Worm (Caenorhabditis elegans) whole organism, young adult: Measurements from ENCODE around the gene trpp-11.

ENCODE experiments used
- B0019.2 ChIP-seq: fragments of 200-800 bp; sonication (Bioruptor generic); conservative IDR thresholded peaks from 2 replicates; pipeline ENCODE4 v1.3.6; 2022; ENCODE audit warnings: missing genetic modification reagents, missing genetic modification characterization, missing compliant biosample characterization
- B0035.1 ChIP-seq: sonication (generic microtip); optimal IDR thresholded peaks from 2 replicates; lab custom pipeline; 2016; ENCODE audit warnings: missing genetic modification characterization, mild to moderate bottlenecking, missing compliant biosample characterization, missing genotype, missing genetic modification reagents
- C17E4.6 ChIP-seq: fragments of 200-800 bp; sonication (Bioruptor generic); IDR thresholded peaks from 2 replicates; pipeline ENCODE4 v1.3.6; 2022; ENCODE audit warnings: missing genetic modification reagents, missing genetic modification characterization, missing compliant biosample characterization
- F22D6.2 ChIP-seq: sonication (generic microtip); optimal IDR thresholded peaks from 2 replicates; lab custom pipeline; 2016; ENCODE audit warnings: mild to moderate bottlenecking, missing genetic modification characterization, missing compliant biosample characterization
- F37B4.10 ChIP-seq: fragments of 200-800 bp; sonication (Bioruptor generic); IDR thresholded peaks from 2 replicates; pipeline ENCODE4 v1.3.6; 2022; ENCODE audit warnings: missing genetic modification characterization, missing compliant biosample characterization
- F52B5.7 ChIP-seq: sonication (generic microtip); optimal IDR thresholded peaks from 2 replicates; lab custom pipeline; 2016; ENCODE audit warnings: mild to moderate bottlenecking, missing genetic modification characterization, missing compliant biosample characterization
- F55B11.4 ChIP-seq: sonication (generic microtip); optimal IDR thresholded peaks from 2 replicates; lab custom pipeline; 2016; ENCODE audit warnings: missing compliant biosample characterization, missing genetic modification characterization, borderline replicate concordance; ENCODE audit not compliant: insufficient read depth
- F57A8.1 ChIP-seq: fragments of 200-800 bp; sonication (Bioruptor generic); optimal IDR thresholded peaks from 2 replicates; lab custom pipeline; 2018; ENCODE audit warnings: mild to moderate bottlenecking, missing genetic modification characterization, moderate library complexity, missing compliant biosample characterization
- K12H6.12 ChIP-seq: fragments of 200-800 bp; sonication (Bioruptor generic); optimal IDR thresholded peaks from 2 replicates; lab custom pipeline; 2018; ENCODE audit warnings: mild to moderate bottlenecking, missing genetic modification characterization, missing compliant biosample characterization
- Y53F4B.3 ChIP-seq: fragments of 200-800 bp; sonication (Bioruptor generic); IDR thresholded peaks from 2 replicates; pipeline ENCODE4 v1.3.6; 2022; ENCODE audit warnings: missing genetic modification reagents, missing genetic modification characterization, missing compliant biosample characterization
- Y56A3A.18 ChIP-seq: fragments of 200-800 bp; sonication (Bioruptor generic); IDR thresholded peaks from 2 replicates; pipeline ENCODE4 v1.3.6; 2022; ENCODE audit warnings: missing genetic modification reagents, missing genetic modification characterization, missing compliant biosample characterization
- aptf-3 ChIP-seq: fragments of 200-800 bp; sonication (Bioruptor generic); IDR thresholded peaks from 2 replicates; pipeline ENCODE4 v1.3.6; 2022; ENCODE audit warnings: missing genetic modification characterization, missing compliant biosample characterization
- athp-1 ChIP-seq: sonication (generic microtip); optimal IDR thresholded peaks from 2 replicates; lab custom pipeline; 2017; ENCODE audit warnings: mild to moderate bottlenecking, missing genetic modification characterization, missing compliant biosample characterization
- attf-5 ChIP-seq: fragments of 200-800 bp; sonication (Bioruptor generic); optimal IDR thresholded peaks from 2 replicates; lab custom pipeline; 2018; ENCODE audit warnings: mild to moderate bottlenecking, missing genetic modification characterization, missing compliant biosample characterization
- attf-6 ChIP-seq: fragments of 200-800 bp; sonication (Bioruptor generic); IDR thresholded peaks from 2 replicates; pipeline ENCODE4 v1.3.6; 2022; ENCODE audit warnings: missing genetic modification reagents, missing genetic modification characterization, missing compliant biosample characterization
- bed-1 ChIP-seq: fragments of 200-800 bp; sonication (Bioruptor generic); IDR thresholded peaks from 2 replicates; pipeline ENCODE4 v1.3.6; 2022; ENCODE audit warnings: missing genetic modification reagents, missing genetic modification characterization, missing compliant biosample characterization
- ccch-3 ChIP-seq: fragments of 200-800 bp; sonication (Bioruptor generic); optimal IDR thresholded peaks from 2 replicates; lab custom pipeline; 2018; ENCODE audit warnings: mild to moderate bottlenecking, missing genetic modification characterization, missing compliant biosample characterization
- cebp-2 ChIP-seq: fragments of 200-800 bp; sonication (Bioruptor generic); IDR thresholded peaks from 2 replicates; pipeline ENCODE4 v1.3.6; 2022; ENCODE audit warnings: missing genetic modification characterization, missing compliant biosample characterization
- ceh-27 ChIP-seq: fragments of 200-800 bp; sonication (Bioruptor generic); optimal IDR thresholded peaks from 2 replicates; lab custom pipeline; 2018; ENCODE audit warnings: mild to moderate bottlenecking, missing genetic modification characterization, moderate library complexity, missing compliant biosample characterization
- ceh-40 ChIP-seq: fragments of 200-800 bp; sonication (Bioruptor generic); IDR thresholded peaks from 2 replicates; pipeline ENCODE4 v1.3.6; 2022; ENCODE audit warnings: missing genetic modification characterization, missing compliant biosample characterization
- ceh-58 ChIP-seq: fragments of 200-800 bp; sonication (Bioruptor generic); IDR thresholded peaks from 2 replicates; pipeline ENCODE4 v1.3.6; 2022; ENCODE audit warnings: missing genetic modification characterization, missing compliant biosample characterization
- chd-7 ChIP-seq: sonication (generic microtip); optimal IDR thresholded peaks from 2 replicates; lab custom pipeline; 2016; ENCODE audit warnings: mild to moderate bottlenecking, missing genetic modification characterization, moderate library complexity, missing compliant biosample characterization
- ekl-4 ChIP-seq: fragments of 200-800 bp; sonication (Bioruptor generic); IDR thresholded peaks from 2 replicates; pipeline ENCODE4 v1.3.6; 2022; ENCODE audit warnings: missing genetic modification reagents, missing genetic modification characterization, missing compliant biosample characterization
- fkh-3 ChIP-seq: sonication (generic microtip); optimal IDR thresholded peaks from 2 replicates; lab custom pipeline; 2016; ENCODE audit warnings: mild to moderate bottlenecking, missing genetic modification characterization, missing compliant biosample characterization
- him-1 ChIP-seq: sonication (generic microtip); optimal IDR thresholded peaks from 2 replicates; lab custom pipeline; 2016; ENCODE audit warnings: missing genotype, missing genetic modification reagents, missing genetic modification characterization, missing compliant biosample characterization
- hsf-1 ChIP-seq: fragments of 200-800 bp; sonication (Bioruptor generic); IDR thresholded peaks from 2 replicates; pipeline ENCODE4 v1.3.6; 2022; ENCODE audit warnings: missing genetic modification reagents, missing genetic modification characterization, missing compliant biosample characterization
- let-526 ChIP-seq: fragments of 200-800 bp; sonication (Bioruptor generic); IDR thresholded peaks from 2 replicates; pipeline ENCODE4 v1.3.6; 2022; ENCODE audit warnings: missing genetic modification reagents, missing genetic modification characterization, missing compliant biosample characterization
- lin-26 ChIP-seq: fragments of 200-800 bp; sonication (Bioruptor generic); IDR thresholded peaks from 2 replicates; pipeline ENCODE4 v1.3.6; 2022; ENCODE audit warnings: missing genetic modification reagents, missing genetic modification characterization, missing compliant biosample characterization
- lsy-27 ChIP-seq: sonication (generic microtip); optimal IDR thresholded peaks from 2 replicates; lab custom pipeline; 2017; ENCODE audit warnings: missing genetic modification characterization, mild to moderate bottlenecking, missing compliant biosample characterization, antibody characterized with exemption, missing genotype, borderline replicate concordance; ENCODE audit not compliant: insufficient read depth
- madf-10 ChIP-seq: sonication (generic microtip); optimal IDR thresholded peaks from 2 replicates; lab custom pipeline; 2016; ENCODE audit warnings: mild to moderate bottlenecking, missing genetic modification characterization, missing compliant biosample characterization
- madf-8 ChIP-seq: fragments of 200-800 bp; sonication (Bioruptor generic); conservative IDR thresholded peaks from 2 replicates; pipeline ENCODE4 v1.3.6; 2022; ENCODE audit warnings: missing genetic modification reagents, missing genetic modification characterization, missing compliant biosample characterization
- mcd-1 ChIP-seq: fragments of 200-800 bp; sonication (Bioruptor generic); IDR thresholded peaks from 2 replicates; pipeline ENCODE4 v1.3.6; 2022; ENCODE audit warnings: missing genetic modification reagents, missing genetic modification characterization, missing compliant biosample characterization
- mel-28 ChIP-seq: sonication (generic microtip); optimal IDR thresholded peaks from 2 replicates; lab custom pipeline; 2016; ENCODE audit warnings: borderline replicate concordance, mild to moderate bottlenecking, missing genetic modification characterization, missing compliant biosample characterization
- mxl-1 ChIP-seq: sonication (generic microtip); optimal IDR thresholded peaks from 2 replicates; lab custom pipeline; 2016; ENCODE audit warnings: missing genetic modification characterization, missing compliant biosample characterization
- nhr-120 ChIP-seq: fragments of 200-800 bp; sonication (Bioruptor generic); IDR thresholded peaks from 2 replicates; pipeline ENCODE4 v1.3.6; 2022; ENCODE audit warnings: missing genetic modification characterization, missing compliant biosample characterization
- nhr-27 ChIP-seq: fragments of 200-800 bp; sonication (Bioruptor generic); optimal IDR thresholded peaks from 2 replicates; lab custom pipeline; 2018; ENCODE audit warnings: mild to moderate bottlenecking, missing genetic modification characterization, moderate library complexity, missing compliant biosample characterization
- pha-4 ChIP-seq: fragments of 150-350 bp; sonication (generic microtip); optimal IDR thresholded peaks from 2 replicates; lab custom pipeline; 2014; ENCODE audit warnings: missing biosample characterization, missing genetic modification reagents, missing genetic modification characterization
- rcor-1 ChIP-seq: fragments of 200-800 bp; sonication (Bioruptor generic); IDR thresholded peaks from 2 replicates; pipeline ENCODE4 v1.3.6; 2022; ENCODE audit warnings: missing genetic modification reagents, missing genetic modification characterization, missing compliant biosample characterization
- rpc-1 ChIP-seq, 2 experiments: fragments of 150-350 bp in 1 of 2; sonication (generic microtip) in 1 of 2; optimal IDR thresholded peaks; 2 replicates each; lab custom pipeline; 2014 to 2018; ENCODE audit warnings: missing biosample characterization in 1 of 2, missing genetic modification characterization in 1 of 2, missing genetic modification reagents in 1 of 2, missing genotype in 1 of 2
- sdz-38 ChIP-seq: sonication (generic microtip); optimal IDR thresholded peaks from 2 replicates; lab custom pipeline; 2016; ENCODE audit warnings: missing genotype, missing genetic modification characterization, missing compliant biosample characterization
- snpc-3.4 ChIP-seq: sonication (generic microtip); optimal IDR thresholded peaks from 2 replicates; lab custom pipeline; 2017; ENCODE audit warnings: missing genetic modification characterization, mild to moderate bottlenecking, missing compliant biosample characterization, antibody characterized with exemption, moderate library complexity, missing genotype, missing genetic modification reagents
- xnd-1 ChIP-seq: sonication (generic microtip); optimal IDR thresholded peaks from 2 replicates; lab custom pipeline; 2016; ENCODE audit warnings: missing genotype, missing genetic modification reagents, missing genetic modification characterization, missing compliant biosample characterization
- zfh-2 ChIP-seq: fragments of 200-800 bp; sonication (Bioruptor generic); conservative IDR thresholded peaks from 2 replicates; pipeline ENCODE4 v1.3.6; 2022; ENCODE audit warnings: missing genetic modification reagents, missing genetic modification characterization, missing compliant biosample characterization
- zim-3 ChIP-seq: sonication (generic microtip); optimal IDR thresholded peaks from 2 replicates; lab custom pipeline; 2017; ENCODE audit warnings: mild to moderate bottlenecking, missing genetic modification characterization, moderate library complexity, missing compliant biosample characterization
- ztf-18 ChIP-seq: sonication (generic microtip); optimal IDR thresholded peaks from 2 replicates; lab custom pipeline; 2016; ENCODE audit warnings: missing genotype, mild to moderate bottlenecking, missing genetic modification characterization, missing compliant biosample characterization
- ztf-22 ChIP-seq: fragments of 200-800 bp; sonication (Bioruptor generic); optimal IDR thresholded peaks from 2 replicates; lab custom pipeline; 2018; ENCODE audit warnings: mild to moderate bottlenecking, missing genetic modification characterization, moderate library complexity, missing compliant biosample characterization
- ztf-26 ChIP-seq: sonication (generic microtip); optimal IDR thresholded peaks from 2 replicates; lab custom pipeline; 2017; ENCODE audit warnings: missing genetic modification characterization, missing compliant biosample characterization
- ztf-3 ChIP-seq: fragments of 200-800 bp; sonication (Bioruptor generic); optimal IDR thresholded peaks from 2 replicates; lab custom pipeline; 2018; ENCODE audit warnings: mild to moderate bottlenecking, missing genetic modification characterization, missing compliant biosample characterization

The trpp-11 gene

DNA sequence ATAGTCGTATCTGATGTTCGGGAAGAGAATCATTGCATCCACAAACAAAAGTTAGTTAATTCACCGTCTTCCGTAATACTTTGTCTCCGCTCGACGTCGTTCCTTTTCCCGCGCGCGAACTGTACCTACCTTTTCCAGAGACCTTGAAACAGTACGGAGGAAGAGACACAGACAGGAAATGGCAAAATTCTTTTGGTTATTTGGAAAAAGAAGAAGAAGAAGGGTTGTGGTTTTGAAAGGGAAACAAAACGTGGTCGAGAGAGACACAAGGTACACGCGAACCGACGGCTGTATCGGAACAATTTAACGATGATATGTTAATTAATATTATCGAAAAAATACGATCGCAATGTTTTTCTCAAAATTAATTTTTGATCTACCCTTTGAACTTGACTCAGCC, 44.9 kb upstream of the trpp-11 start:
- TF ChIP-seq ccch-3 (no peak), ceh-58 (GFP tag; lab: Robert Waterston, UW) (no peak), zim-3 (tag; lab: Kevin White, UChicago) (no peak), C17E4.6 (GFP tag; lab: Robert Waterston, UW) (no peak), F22D6.2 (tag; lab: Kevin White, UChicago) (no peak), K12H6.12 (no peak), mxl-1 (no peak), F55B11.4 (no peak), sdz-38 (tag; lab: Kevin White, UChicago) (no peak), lin-26 (GFP tag; lab: Robert Waterston, UW) (no peak), xnd-1 (tag; lab: Kevin White, UChicago) (no peak), mel-28 (no peak), attf-6 (no peak), nhr-120 (no peak), hsf-1 (no peak), Y53F4B.3 (no peak), pha-4 (tag; lab: Kevin White, UChicago) (no peak), F37B4.10 (GFP tag; lab: Robert Waterston, UW) (no peak), chd-7 (no peak)

DNA sequence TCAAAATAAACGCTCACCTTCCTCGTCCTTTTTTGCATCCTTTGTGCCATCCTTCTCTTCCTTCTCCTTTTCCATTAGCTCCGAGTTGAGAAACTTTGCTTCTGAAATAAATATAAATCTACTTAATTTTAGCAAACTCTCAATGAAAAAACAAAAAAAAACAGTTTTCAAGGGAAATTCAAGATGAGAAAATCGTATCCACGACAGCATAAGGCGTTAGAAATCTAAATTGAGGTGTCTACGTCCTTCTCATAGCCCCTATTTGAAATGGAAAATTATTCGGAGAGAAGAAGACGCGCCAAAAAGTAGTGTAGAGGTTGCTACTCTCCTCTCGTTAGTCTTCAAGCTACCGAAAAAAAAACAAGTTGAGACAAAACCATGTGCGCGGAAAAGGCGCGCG, 42.6 kb upstream of the trpp-11 start, which contains the start of gene pat-12:
TSS of gene pat-12 (minus strand) at position 101 of the 400 bp plus-strand sequence.
- no peak for TF ChIP-seq F52B5.7
- TF ChIP-seq K12H6.12, result no peak
- no peak for TF ChIP-seq B0019.2
- no peak for TF ChIP-seq ccch-3
- TF ChIP-seq ztf-26, result no peak
- no peak for TF ChIP-seq Y53F4B.3
- no peak for TF ChIP-seq sdz-38 (tag; lab: Kevin White, UChicago)
- TF ChIP-seq rpc-1 (optimal IDR thresholded peaks at IDR 0.05; lab: Kevin White, UChicago), result no peak
- no peak for TF ChIP-seq rpc-1 (tag; optimal IDR thresholded peaks at IDR 0.05; lab: Kevin White, UChicago)
- TF ChIP-seq athp-1, result no peak
- no peak for TF ChIP-seq madf-10
- TF ChIP-seq ztf-18 (tag; lab: Kevin White, UChicago), result no peak
- TF ChIP-seq mcd-1 (GFP tag; lab: Robert Waterston, UW), result no peak
- no peak for TF ChIP-seq snpc-3.4
- TF ChIP-seq ceh-40 (GFP tag; lab: Robert Waterston, UW), result no peak

DNA sequence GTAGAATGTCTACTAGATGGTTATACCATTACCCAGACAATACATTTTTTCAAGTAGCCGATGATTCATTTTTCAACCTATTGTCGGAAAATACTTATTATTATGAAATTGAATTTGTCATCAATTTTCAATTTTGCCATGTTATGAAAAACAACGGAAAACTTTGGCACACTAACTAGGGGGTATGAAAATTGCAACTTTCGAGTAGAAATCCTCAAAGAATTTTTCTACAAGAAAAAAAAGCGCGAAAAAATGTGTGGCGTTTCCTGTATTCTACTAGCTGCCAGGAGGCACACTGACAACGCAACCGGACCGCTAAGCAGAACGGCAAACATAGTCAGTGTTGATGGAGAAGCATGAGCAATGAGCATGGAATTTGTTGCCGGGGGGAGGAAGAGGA, 40.6 kb upstream of the trpp-11 start:
- TF ChIP-seq zfh-2 (GFP tag; lab: Robert Waterston, UW) (no peak), ztf-3 (GFP tag; lab: Kevin White, UChicago) (no peak), B0035.1 (tag; lab: Kevin White, UChicago) (no peak), cebp-2 (GFP tag; lab: Robert Waterston, UW) (no peak), fkh-3 (no peak), aptf-3 (GFP tag; lab: Robert Waterston, UW) (no peak), him-1 (no peak), let-526 (GFP tag; lab: Robert Waterston, UW) (no peak), ceh-27 (GFP tag; lab: Kevin White, UChicago) (no peak), ekl-4 (GFP tag; lab: Robert Waterston, UW) (no peak), madf-8 (GFP tag; lab: Robert Waterston, UW) (no peak), rcor-1 (GFP tag; lab: Robert Waterston, UW) (no peak), ztf-22 (no peak), lsy-27 (tag; lab: Kevin White, UChicago) (no peak), pha-4 (tag; lab: Kevin White, UChicago) (no peak), attf-5 (no peak), bed-1 (GFP tag; lab: Robert Waterston, UW) (no peak), F57A8.1 (GFP tag; lab: Kevin White, UChicago) (no peak), Y56A3A.18 (GFP tag; lab: Robert Waterston, UW) (no peak), nhr-27 (tag; lab: Kevin White, UChicago) (no peak)
